Worm (Caenorhabditis elegans): ENCODE data around the gene fbxb-84.

fbxb-84 gene

DNA sequence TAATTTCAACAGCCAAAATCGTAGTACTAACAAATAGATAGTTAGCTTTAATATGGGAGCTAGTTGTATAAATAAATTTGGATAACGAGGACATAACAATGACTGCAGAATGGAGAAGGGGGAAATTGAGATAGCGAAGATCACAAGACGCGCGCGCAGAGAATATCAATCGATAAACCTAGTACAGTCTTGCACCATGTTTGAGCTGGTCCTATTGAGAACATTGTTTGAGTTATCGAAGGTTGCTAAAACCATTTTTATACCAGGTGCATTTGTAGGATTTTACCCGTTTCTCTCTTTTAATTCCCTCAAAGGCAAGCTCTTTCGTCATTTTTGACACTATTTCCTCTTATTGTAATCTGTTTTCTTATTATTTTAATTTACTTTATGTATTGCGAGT is 25.3 kb upstream of the fbxb-84 start, which contains the start of the genes F40G9.9 and F40G9.12:
Gene F40G9.9, minus strand, starts transcription at position 101 of the 400 bp plus-strand sequence.
Gene F40G9.12, plus strand, starts transcription at position 231 of the 400 bp plus-strand sequence.
- TF ChIP-seq ref-2 (tag; optimal IDR thresholded peaks at IDR 0.05) (no peak), ceh-14 (tag; optimal IDR thresholded peaks at IDR 0.05) (no peak), ceh-9 (tag; optimal IDR thresholded peaks at IDR 0.05) (no peak), ttx-3 (tag; optimal IDR thresholded peaks at IDR 0.05) (no peak), unc-55 (GFP tag; optimal IDR thresholded peaks at IDR 0.05) (no peak), hlh-13 (GFP tag; optimal IDR thresholded peaks at IDR 0.05) (no peak), fkh-6 (tag; optimal IDR thresholded peaks at IDR 0.05) (no peak), ceh-2 (tag; optimal IDR thresholded peaks at IDR 0.05) (no peak), lim-6 (tag; optimal IDR thresholded peaks at IDR 0.05) (no peak), madf-2 (tag; optimal IDR thresholded peaks at IDR 0.05) (no peak)

DNA sequence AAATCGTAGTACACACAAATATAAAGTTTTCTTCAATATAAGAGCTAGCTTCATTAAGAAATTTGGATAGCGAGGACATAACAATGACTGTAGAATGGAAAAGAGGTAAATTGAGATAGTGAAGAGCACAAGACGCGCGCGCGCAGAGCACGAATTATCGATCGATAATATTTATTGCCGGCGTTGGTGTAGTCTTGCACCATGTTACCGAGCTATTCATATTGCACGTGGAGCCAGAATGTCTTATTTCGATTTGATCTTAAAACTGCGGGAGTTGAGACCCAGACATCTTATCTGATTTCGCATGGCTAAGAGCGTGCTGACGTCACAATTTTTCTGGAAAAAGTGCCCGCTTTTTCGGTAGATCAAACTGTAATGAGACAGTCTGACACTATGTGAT is 23.2 kb upstream of the fbxb-84 start, which contains the start of gene F40G9.18:
Gene F40G9.18, minus strand, starts transcription at position 101 of the 400 bp plus-strand sequence.
- TF ChIP-seq ceh-24 (tag; optimal IDR thresholded peaks at IDR 0.05) (no peak), rnt-1 (tag; optimal IDR thresholded peaks at IDR 0.05) (no peak), hlh-30 (tag; optimal IDR thresholded peaks at IDR 0.05; ENCODE audit: insufficient read depth) (no peak), ceh-22 (tag; optimal IDR thresholded peaks at IDR 0.05) (no peak), fkh-10 (GFP tag; optimal IDR thresholded peaks at IDR 0.05) (no peak), C08G9.2 (tag; optimal IDR thresholded peaks at IDR 0.05) (no peak), ceh-2 (tag; optimal IDR thresholded peaks at IDR 0.05) (no peak), dmd-4 (tag; optimal IDR thresholded peaks at IDR 0.05; ENCODE audit: borderline replicate concordance) (no peak), ets-4 (tag; optimal IDR thresholded peaks at IDR 0.05) (no peak), pat-9 (tag; optimal IDR thresholded peaks at IDR 0.05) (no peak), ceh-9 (tag; optimal IDR thresholded peaks at IDR 0.05) (no peak), lim-6 (tag; optimal IDR thresholded peaks at IDR 0.05) (no peak), ceh-31 (tag; optimal IDR thresholded peaks at IDR 0.05) (no peak), hlh-6 (tag; optimal IDR thresholded peaks at IDR 0.05) (no peak)

DNA sequence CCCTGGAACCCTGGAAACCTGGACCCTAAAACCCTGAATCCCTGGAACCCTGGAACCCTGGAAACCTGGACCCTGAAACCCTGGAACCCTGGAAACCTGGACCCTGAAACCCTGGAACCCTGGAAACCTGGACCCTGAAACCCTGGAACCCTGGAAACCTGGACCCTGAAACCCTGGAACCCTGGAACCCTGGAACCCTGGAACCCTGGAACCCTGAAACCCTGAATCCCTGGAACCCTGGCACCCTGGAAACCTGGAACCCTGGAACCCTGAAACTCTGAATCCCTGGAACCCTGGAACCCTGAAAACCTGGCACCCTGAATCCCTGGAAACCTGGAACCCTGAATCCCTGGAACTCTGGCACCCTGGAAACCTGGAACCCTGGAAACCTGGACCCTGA is 22.1 kb upstream of the fbxb-84 start:
- TF ChIP-seq elt-4 (tag; optimal IDR thresholded peaks at IDR 0.05) = peak; percentile 35

DNA sequence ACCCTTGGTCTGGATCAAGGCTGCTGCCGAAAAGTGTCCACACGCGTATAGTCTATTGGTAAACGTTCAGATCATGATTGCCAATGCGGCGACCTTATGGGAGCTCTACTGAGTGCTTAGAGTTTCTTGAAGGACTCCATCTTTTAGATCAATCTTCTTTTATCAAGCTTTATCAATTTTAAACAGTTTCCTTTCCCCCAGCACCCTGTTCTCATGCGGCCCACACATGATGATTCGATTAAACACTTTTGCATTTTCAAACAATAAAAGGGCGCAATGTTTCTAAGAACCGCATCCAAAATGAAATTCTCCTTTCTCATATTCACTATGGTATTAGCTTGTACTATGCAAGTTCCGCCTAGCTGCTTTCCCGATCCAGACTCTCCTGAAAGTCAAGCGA is 19.1 kb upstream of the fbxb-84 start, which contains the start of gene F40G9.7:
Gene F40G9.7, plus strand, starts transcription at position 301 of the 400 bp plus-strand sequence.
- no peak for TF ChIP-seq ceh-18 (tag; optimal IDR thresholded peaks at IDR 0.05)
- TF ChIP-seq hlh-30 (tag; optimal IDR thresholded peaks at IDR 0.05; ENCODE audit: insufficient read depth) = no peak
- no peak for TF ChIP-seq elt-2 (tag; optimal IDR thresholded peaks at IDR 0.05)
- no peak for TF ChIP-seq sox-2 (GFP tag; IDR thresholded peaks at IDR 0.05)
- TF ChIP-seq unc-86 (tag; optimal IDR thresholded peaks at IDR 0.05) = no peak
- no peak for TF ChIP-seq pax-1 (tag; optimal IDR thresholded peaks at IDR 0.05)
- TF ChIP-seq dmd-4 (tag; optimal IDR thresholded peaks at IDR 0.05; ENCODE audit: borderline replicate concordance) = no peak
- no peak for TF ChIP-seq ceh-31 (tag; optimal IDR thresholded peaks at IDR 0.05)
- no peak for TF ChIP-seq unc-42 (tag; optimal IDR thresholded peaks at IDR 0.05)
- no peak for TF ChIP-seq mec-3 (tag; optimal IDR thresholded peaks at IDR 0.05; ENCODE audit: borderline replicate concordance)
- TF ChIP-seq tbx-2 (tag; optimal IDR thresholded peaks at IDR 0.05) = no peak
- no peak for TF ChIP-seq sdc-2 (tag; optimal IDR thresholded peaks at IDR 0.05)

DNA sequence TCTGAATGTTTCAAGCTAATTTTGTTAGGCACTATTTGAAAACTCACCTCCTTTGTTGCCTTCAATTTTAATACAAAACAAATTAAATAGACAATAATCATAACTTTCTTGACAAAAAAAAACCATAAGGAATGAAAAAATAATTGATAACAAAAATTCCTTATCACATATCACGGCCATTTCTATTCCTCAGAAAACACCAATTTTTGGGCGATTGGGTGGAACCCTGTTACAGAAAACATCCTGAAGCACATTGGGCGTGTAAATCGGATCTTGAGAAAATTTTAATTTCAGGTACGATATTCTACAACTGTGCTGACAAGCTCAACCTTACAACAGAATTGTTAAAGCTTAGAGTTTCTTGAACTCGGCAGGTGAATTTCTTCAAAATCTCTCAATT is 18.5 kb upstream of the fbxb-84 start, which contains the start of gene F40G9.8:
Gene F40G9.8, minus strand, starts transcription at position 101 of the 400 bp plus-strand sequence.
- no peak for TF ChIP-seq unc-42 (tag; optimal IDR thresholded peaks at IDR 0.05)
- no peak for TF ChIP-seq ceh-19 (GFP tag; optimal IDR thresholded peaks at IDR 0.05)
- no peak for TF ChIP-seq gmeb-2 (tag; optimal IDR thresholded peaks at IDR 0.05)
- no peak for TF ChIP-seq dve-1 (tag; optimal IDR thresholded peaks at IDR 0.05)
- no peak for TF ChIP-seq ama-1 (optimal IDR thresholded peaks at IDR 0.05)
- TF ChIP-seq nhr-232 (tag; optimal IDR thresholded peaks at IDR 0.05) = no peak
- no peak for TF ChIP-seq fax-1 (tag; optimal IDR thresholded peaks at IDR 0.05)
- no peak for TF ChIP-seq hlh-15 (tag; optimal IDR thresholded peaks at IDR 0.05)
- TF ChIP-seq eyg-1 (tag; optimal IDR thresholded peaks at IDR 0.05) = no peak
- TF ChIP-seq ceh-30 (tag; optimal IDR thresholded peaks at IDR 0.05) = no peak
- no peak for TF ChIP-seq ztf-16 (tag; optimal IDR thresholded peaks at IDR 0.05)
- TF ChIP-seq syd-9 (tag; optimal IDR thresholded peaks at IDR 0.05) = no peak
- TF ChIP-seq Y22D7AL.16 (tag; optimal IDR thresholded peaks at IDR 0.05) = no peak
- TF ChIP-seq K02D7.2 (tag; optimal IDR thresholded peaks at IDR 0.05) = no peak
- TF ChIP-seq ahr-1 (tag; optimal IDR thresholded peaks at IDR 0.05) = no peak
